Fruit fly (Drosophila melanogaster) whole organism, embryonic: ENCODE results near the gene CG4968.
A peak's percentile ranks its signal among the peaks of the same experiment; 100 is the strongest.

Experiments
- Blimp-1 ChIP-seq: fragments of 200-800 bp; sonication (Bioruptor generic); optimal IDR thresholded peaks from 3 replicates; lab custom pipeline; 2018; ENCODE audit warnings: missing biosample characterization, missing genetic modification characterization, mild to moderate bottlenecking, moderate library complexity, missing genetic modification reagents
- Bteb2 ChIP-seq: fragments of 200-800 bp; sonication (Bioruptor generic); optimal IDR thresholded peaks from 2 replicates; lab custom pipeline; 2016; ENCODE audit warnings: missing biosample characterization, missing genetic modification characterization
- CG11560 ChIP-seq: fragments of 200-800 bp; sonication (Bioruptor generic); IDR thresholded peaks from 3 replicates; pipeline ENCODE4 v1.3.6; 2022; ENCODE audit warnings: missing biosample characterization, missing genetic modification characterization
- CG12104 ChIP-seq: fragments of 200-800 bp; sonication (Bioruptor generic); optimal IDR thresholded peaks from 3 replicates; lab custom pipeline; 2016; ENCODE audit warnings: missing biosample characterization, missing genetic modification characterization
- CG15011 ChIP-seq: fragments of 200-800 bp; sonication (Bioruptor generic); optimal IDR thresholded peaks from 3 replicates; lab custom pipeline; 2018; ENCODE audit warnings: missing biosample characterization, mild to moderate bottlenecking, missing genetic modification characterization
- CG15479 ChIP-seq: fragments of 200-800 bp; sonication (Bioruptor generic); optimal IDR thresholded peaks from 3 replicates; lab custom pipeline; 2019; ENCODE audit warnings: missing biosample characterization, mild to moderate bottlenecking, missing genetic modification characterization, moderate library complexity
- CG17359 ChIP-seq: fragments of 200-800 bp; sonication (Bioruptor generic); optimal IDR thresholded peaks from 3 replicates; lab custom pipeline; 2018; ENCODE audit warnings: missing biosample characterization, mild to moderate bottlenecking, missing genetic modification characterization, moderate library complexity
- CG17829 ChIP-seq: fragments of 200-800 bp; optimal IDR thresholded peaks from 2 replicates; lab custom pipeline; 2019; ENCODE audit warnings: missing biosample characterization, mild to moderate bottlenecking, missing genetic modification characterization, moderate library complexity
- CG17912 ChIP-seq: fragments of 200-800 bp; sonication (Bioruptor generic); optimal IDR thresholded peaks from 2 replicates; lab custom pipeline; 2018; ENCODE audit warnings: missing biosample characterization, mild to moderate bottlenecking, missing genetic modification characterization
- CG2129 ChIP-seq: fragments of 200-800 bp; sonication (Bioruptor generic); IDR thresholded peaks from 2 replicates; pipeline ENCODE4 v1.3.6; 2022; ENCODE audit warnings: missing biosample characterization, missing genetic modification characterization; ENCODE audit not compliant: partially characterized antibody
- CG3065 ChIP-seq: fragments of 200-800 bp; sonication (Bioruptor generic); optimal IDR thresholded peaks from 2 replicates; lab custom pipeline; 2016; ENCODE audit warnings: missing biosample characterization, missing genetic modification characterization
- CG31388 ChIP-seq: fragments of 200-800 bp; sonication (Bioruptor generic); optimal IDR thresholded peaks from 2 replicates; lab custom pipeline; 2016; ENCODE audit warnings: missing biosample characterization, missing genetic modification characterization
- CG32772 ChIP-seq: fragments of 200-800 bp; sonication (Bioruptor generic); IDR thresholded peaks from 2 replicates; pipeline ENCODE4 v1.3.6; 2022; ENCODE audit warnings: missing biosample characterization, missing genetic modification characterization
- CG6683 ChIP-seq: fragments of 200-800 bp; sonication (Bioruptor generic); optimal IDR thresholded peaks from 2 replicates; lab custom pipeline; 2017; ENCODE audit warnings: missing biosample characterization, mild to moderate bottlenecking, missing genetic modification characterization, missing genetic modification reagents
- CG7271 ChIP-seq: fragments of 200-800 bp; sonication (Bioruptor generic); optimal IDR thresholded peaks from 2 replicates; lab custom pipeline; 2018; ENCODE audit warnings: missing biosample characterization, mild to moderate bottlenecking, missing genetic modification characterization, moderate library complexity
- CG7556 ChIP-seq: fragments of 200-800 bp; sonication (Bioruptor generic); optimal IDR thresholded peaks from 2 replicates; lab custom pipeline; 2017; ENCODE audit warnings: missing biosample characterization, mild to moderate bottlenecking, missing genetic modification characterization
- CG7786 ChIP-seq: fragments of 200-800 bp; sonication (Bioruptor generic); optimal IDR thresholded peaks from 2 replicates; lab custom pipeline; 2016; ENCODE audit warnings: missing biosample characterization, missing genetic modification characterization
- CG8944 ChIP-seq: fragments of 200-800 bp; sonication (Bioruptor generic); optimal IDR thresholded peaks from 3 replicates; lab custom pipeline; 2016; ENCODE audit warnings: missing biosample characterization, missing genetic modification characterization
- CG9437 ChIP-seq: fragments of 200-800 bp; sonication (Bioruptor generic); optimal IDR thresholded peaks from 2 replicates; lab custom pipeline; 2018; ENCODE audit warnings: missing biosample characterization, mild to moderate bottlenecking, missing genetic modification characterization
- CrebB ChIP-seq: fragments of 200-800 bp; sonication (Bioruptor generic); optimal IDR thresholded peaks from 3 replicates; lab custom pipeline; 2018; ENCODE audit warnings: missing biosample characterization, mild to moderate bottlenecking, missing genetic modification characterization
- Dbx ChIP-seq: fragments of 200-800 bp; sonication (Bioruptor generic); IDR thresholded peaks from 3 replicates; pipeline ENCODE4 v1.3.6; 2022; ENCODE audit warnings: missing biosample characterization, missing genetic modification characterization
- Doc2 ChIP-seq: fragments of 200-800 bp; sonication (Bioruptor generic); IDR thresholded peaks from 2 replicates; pipeline ENCODE4 v1.3.6; 2022; ENCODE audit warnings: missing biosample characterization, missing genetic modification characterization
- Dref ChIP-seq: fragments of 200-800 bp; sonication (Bioruptor generic); IDR thresholded peaks from 2 replicates; pipeline ENCODE4 v1.3.6; 2022; ENCODE audit warnings: missing biosample characterization, missing genetic modification characterization
- ERR ChIP-seq: fragments of 200-800 bp; sonication (Bioruptor generic); optimal IDR thresholded peaks from 2 replicates; lab custom pipeline; 2016; ENCODE audit warnings: missing biosample characterization, missing genetic modification characterization
- HLH54F ChIP-seq: fragments of 200-800 bp; sonication (Bioruptor generic); optimal IDR thresholded peaks from 3 replicates; lab custom pipeline; 2016; ENCODE audit warnings: missing biosample characterization, missing genetic modification characterization
- Hsf ChIP-seq: fragments of 200-800 bp; sonication (Bioruptor generic); optimal IDR thresholded peaks from 3 replicates; lab custom pipeline; 2016; ENCODE audit warnings: missing biosample characterization, missing genetic modification characterization
- NFAT ChIP-seq: fragments of 200-800 bp; sonication (Bioruptor generic); IDR thresholded peaks from 2 replicates; pipeline ENCODE4 v1.3.6; 2022; ENCODE audit warnings: missing biosample characterization, missing genetic modification characterization
- Trl ChIP-seq, 3 experiments: fragments of >200 bp in 2 of 3; fragments of 200-800 bp in 1 of 3; sonication (Bioruptor generic) in 1 of 3; optimal IDR thresholded peaks; 2 replicates in 1 of 3; 3 replicates in 2 of 3; lab custom pipeline; 2016 to 2017; ENCODE audit warnings: missing biosample characterization in 1 of 3, missing genetic modification characterization in 1 of 3
- bab2 ChIP-seq: fragments of 200-800 bp; sonication (Bioruptor generic); optimal IDR thresholded peaks from 2 replicates; lab custom pipeline; 2016; ENCODE audit warnings: missing biosample characterization, missing genetic modification characterization
- bbx ChIP-seq: fragments of 200-800 bp; sonication (Bioruptor generic); IDR thresholded peaks from 2 replicates; pipeline ENCODE4 v1.3.6; 2022; ENCODE audit warnings: missing biosample characterization, missing genetic modification characterization; ENCODE audit not compliant: partially characterized antibody
- cg ChIP-seq: fragments of 200-800 bp; sonication (Bioruptor generic); optimal IDR thresholded peaks from 3 replicates; lab custom pipeline; 2019; ENCODE audit warnings: missing biosample characterization, mild to moderate bottlenecking, missing genetic modification characterization, moderate library complexity
- chn ChIP-seq: fragments of 200-800 bp; sonication (Bioruptor generic); optimal IDR thresholded peaks from 2 replicates; lab custom pipeline; 2016; ENCODE audit warnings: missing biosample characterization, missing genetic modification characterization
- crc ChIP-seq: fragments of 200-800 bp; sonication (Bioruptor generic); optimal IDR thresholded peaks from 2 replicates; lab custom pipeline; 2016; ENCODE audit warnings: missing biosample characterization, missing genetic modification characterization
- croc ChIP-seq: fragments of 200-800 bp; sonication (Bioruptor generic); conservative IDR thresholded peaks from 3 replicates; pipeline ENCODE4 v1.3.6; 2022; ENCODE audit warnings: missing biosample characterization, missing genetic modification characterization
- crol ChIP-seq: fragments of 200-800 bp; sonication (Bioruptor generic); IDR thresholded peaks from 2 replicates; pipeline ENCODE4 v1.3.6; 2022; ENCODE audit warnings: missing biosample characterization, missing genetic modification characterization
- en ChIP-seq: fragments of 200-800 bp; sonication (Bioruptor generic); optimal IDR thresholded peaks from 2 replicates; lab custom pipeline; 2016; ENCODE audit warnings: missing biosample characterization, missing genetic modification characterization
- fd102C ChIP-seq: fragments of 200-800 bp; sonication (Bioruptor generic); optimal IDR thresholded peaks from 2 replicates; lab custom pipeline; 2018; ENCODE audit warnings: missing biosample characterization, mild to moderate bottlenecking, missing genetic modification characterization, moderate library complexity
- fu2 ChIP-seq: fragments of 200-800 bp; sonication (Bioruptor generic); optimal IDR thresholded peaks from 2 replicates; lab custom pipeline; 2016; ENCODE audit warnings: missing biosample characterization, missing genetic modification characterization
- gsb-n ChIP-seq: fragments of 200-800 bp; sonication (Bioruptor generic); optimal IDR thresholded peaks from 3 replicates; lab custom pipeline; 2018; ENCODE audit warnings: missing biosample characterization, mild to moderate bottlenecking, missing genetic modification characterization
- ham ChIP-seq: fragments of 200-800 bp; sonication (Bioruptor generic); IDR thresholded peaks from 2 replicates; pipeline ENCODE4 v1.3.6; 2022; ENCODE audit warnings: missing biosample characterization, missing genetic modification characterization
- hb ChIP-seq: fragments of 200-800 bp; sonication (Bioruptor generic); IDR thresholded peaks from 3 replicates; pipeline ENCODE4 v1.3.6; 2022; ENCODE audit warnings: missing biosample characterization, missing genetic modification characterization; ENCODE audit not compliant: partially characterized antibody
- her ChIP-seq: fragments of 200-800 bp; sonication (Bioruptor generic); optimal IDR thresholded peaks from 2 replicates; lab custom pipeline; 2016; ENCODE audit warnings: missing biosample characterization, missing genetic modification characterization
- kay ChIP-seq: fragments of 200-800 bp; sonication (Bioruptor generic); optimal IDR thresholded peaks from 2 replicates; lab custom pipeline; 2016; ENCODE audit warnings: missing biosample characterization, missing genetic modification characterization
- knrl ChIP-seq: fragments of 200-800 bp; sonication (Bioruptor generic); IDR thresholded peaks from 3 replicates; pipeline ENCODE4 v1.3.6; 2022; ENCODE audit warnings: missing biosample characterization, missing genetic modification characterization; ENCODE audit not compliant: partially characterized antibody
- nerfin-1 ChIP-seq: fragments of 200-800 bp; sonication (Bioruptor generic); optimal IDR thresholded peaks from 3 replicates; lab custom pipeline; 2019; ENCODE audit warnings: missing biosample characterization, mild to moderate bottlenecking, missing genetic modification characterization, moderate library complexity
- org-1 ChIP-seq: fragments of 200-800 bp; sonication (Bioruptor generic); optimal IDR thresholded peaks from 2 replicates; lab custom pipeline; 2017; ENCODE audit warnings: missing biosample characterization, missing genetic modification characterization
- sna ChIP-seq: fragments of 200-800 bp; sonication (Bioruptor generic); IDR thresholded peaks from 2 replicates; pipeline ENCODE4 v1.3.6; 2022; ENCODE audit warnings: missing biosample characterization, missing genetic modification characterization; ENCODE audit not compliant: partially characterized antibody
- trem ChIP-seq: fragments of 200-800 bp; optimal IDR thresholded peaks from 3 replicates; lab custom pipeline; 2019; ENCODE audit warnings: missing biosample characterization, mild to moderate bottlenecking, missing genetic modification characterization, moderate library complexity
- ttk ChIP-seq: fragments of 200-800 bp; sonication (Bioruptor generic); IDR thresholded peaks from 2 replicates; pipeline ENCODE4 v2.1.2; 2022; ENCODE audit warnings: missing biosample characterization, missing genetic modification characterization
- vvl ChIP-seq: fragments of 200-800 bp; sonication (Bioruptor generic); IDR thresholded peaks from 2 replicates; pipeline ENCODE4 v1.3.6; 2022; ENCODE audit warnings: missing biosample characterization, missing genetic modification characterization
- zen2 ChIP-seq: fragments of 200-800 bp; sonication (Bioruptor generic); IDR thresholded peaks from 3 replicates; pipeline ENCODE4 v1.3.6; 2022; ENCODE audit warnings: missing biosample characterization, missing genetic modification characterization; ENCODE audit not compliant: partially characterized antibody
- zfh1 ChIP-seq: fragments of 200-800 bp; sonication (Bioruptor generic); IDR thresholded peaks from 3 replicates; pipeline ENCODE4 v1.3.6; 2022; ENCODE audit warnings: missing biosample characterization, missing genetic modification characterization

Gene CG4968

DNA sequence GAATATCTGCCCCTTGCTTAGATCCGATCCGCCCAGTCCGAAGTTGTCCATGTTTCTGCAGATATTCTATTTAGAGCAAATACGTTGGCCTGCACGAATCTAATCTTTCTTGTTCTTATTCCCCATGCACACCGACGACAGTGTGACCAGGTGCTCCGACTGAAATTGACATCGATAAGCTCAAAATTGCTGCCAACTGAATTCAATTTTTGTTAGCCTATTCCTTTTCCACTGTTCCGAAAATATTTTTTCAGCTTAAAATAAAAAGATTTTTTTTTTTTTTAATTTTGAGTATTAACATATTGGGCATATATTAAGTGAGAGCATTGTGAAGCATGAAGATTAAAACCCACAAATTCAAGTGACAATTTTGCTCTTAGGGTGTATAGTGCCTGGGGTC, 2.9 kb upstream of the CG4968 start, which contains the start of gene nmd (continued):
- TF ChIP-seq knrl, result no peak; the same call in 2 of the 3 replicates
- no peak for TF ChIP-seq sna (GFP tag; lab: Robert Waterston, UW)
- peak; percentile 98 for TF ChIP-seq trem (tag; lab: Kevin White, UChicago)
- TF ChIP-seq Dref (GFP tag; lab: Robert Waterston, UW), result peak; percentile 59
- TF ChIP-seq croc, result no peak
- no peak for TF ChIP-seq Hsf (GFP tag; lab: Kevin White, UChicago)
- no peak for TF ChIP-seq crc (GFP tag; lab: Kevin White, UChicago)
- TF ChIP-seq chn, result no peak
- no peak for TF ChIP-seq Dbx (GFP tag; lab: Robert Waterston, UW)
- TF ChIP-seq gsb-n (tag; lab: Kevin White, UChicago), result no peak
- TF ChIP-seq CG12104, result no peak
- no peak for TF ChIP-seq Trl (optimal IDR thresholded peaks at IDR 0.05; lab: Kevin White, UChicago)
- TF ChIP-seq Trl (GFP tag; optimal IDR thresholded peaks at IDR 0.05; lab: Kevin White, UChicago), result no peak
- no peak for TF ChIP-seq CG15479 (GFP tag; lab: Kevin White, UChicago)
- no peak for TF ChIP-seq CG6683 (GFP tag; lab: Kevin White, UChicago)
- no peak for TF ChIP-seq ham
- no peak for TF ChIP-seq zen2
- no peak for TF ChIP-seq nerfin-1 (tag; lab: Kevin White, UChicago)
- TF ChIP-seq CG11560 (tag; lab: Robert Waterston, UW), result no peak
- no peak for TF ChIP-seq Blimp-1 (GFP tag; lab: Kevin White, UChicago)
- TF ChIP-seq fu2 (GFP tag; lab: Kevin White, UChicago), result no peak
- TF ChIP-seq CG2129 (GFP tag; lab: Robert Waterston, UW), result no peak
- no peak for TF ChIP-seq Doc2
- TF ChIP-seq her (GFP tag; lab: Kevin White, UChicago), result no peak
- TF ChIP-seq CG7271 (tag; lab: Kevin White, UChicago), result no peak
- TF ChIP-seq kay, result no peak
- TF ChIP-seq vvl (GFP tag; lab: Robert Waterston, UW), result no peak
- TF ChIP-seq zfh1 (GFP tag; lab: Robert Waterston, UW), result no peak
- TF ChIP-seq CG32772 (GFP tag; lab: Robert Waterston, UW), result no peak
- TF ChIP-seq fd102C (GFP tag; lab: Kevin White, UChicago), result no peak
- no peak for TF ChIP-seq CG17912 (GFP tag; lab: Kevin White, UChicago)
- TF ChIP-seq CrebB (tag; lab: Kevin White, UChicago), result no peak
- no peak for TF ChIP-seq CG9437 (GFP tag; lab: Kevin White, UChicago)
- TF ChIP-seq en (GFP tag; lab: Kevin White, UChicago), result no peak
- TF ChIP-seq CG15011 (GFP tag; lab: Kevin White, UChicago), result no peak
- no peak for TF ChIP-seq CG7786 (GFP tag; lab: Kevin White, UChicago)
- TF ChIP-seq Bteb2 (GFP tag; lab: Kevin White, UChicago), result no peak
- TF ChIP-seq CG7556 (GFP tag; lab: Kevin White, UChicago), result no peak
- TF ChIP-seq CG17829 (tag; lab: Kevin White, UChicago), result peak; percentile 13
- no peak for TF ChIP-seq hb (GFP tag; lab: Robert Waterston, UW)
- TF ChIP-seq ERR (GFP tag; lab: Kevin White, UChicago), result no peak
- TF ChIP-seq CG8944 (GFP tag; lab: Kevin White, UChicago), result no peak
- no peak for TF ChIP-seq bab2 (GFP tag; lab: Kevin White, UChicago)
- no peak for TF ChIP-seq crol (GFP tag; lab: Robert Waterston, UW)
- peak; percentile 4 for TF ChIP-seq cg (GFP tag; lab: Kevin White, UChicago)
- no peak for TF ChIP-seq CG3065 (GFP tag; lab: Kevin White, UChicago)
- TF ChIP-seq NFAT, result no peak
- TF ChIP-seq HLH54F (GFP tag; lab: Kevin White, UChicago), result no peak
- no peak for TF ChIP-seq CG31388
- TF ChIP-seq CG17359, result no peak
- TF ChIP-seq ttk (GFP tag; lab: Robert Waterston, UW), result no peak
- peak; percentile 38; the same call in 1 of the 2 replicates for TF ChIP-seq bbx (GFP tag; lab: Robert Waterston, UW)
- TF ChIP-seq org-1 (GFP tag; lab: Kevin White, UChicago), result no peak
